Worm (Caenorhabditis elegans): ENCODE data around the gene C45H4.13.

Gene C45H4.13

ce11 chrV:2150876-2151275 lies at the start of gene C45H4.13:
C45H4.13 (minus strand) TSS chrV:2150976.
- TF ChIP-seq klf-2 (GFP tag; conservative IDR thresholded peaks at IDR 0.05) (no peak), tab-1 (GFP tag; IDR thresholded peaks at IDR 0.05) (no peak), ztf-23 (GFP tag; IDR thresholded peaks at IDR 0.05) (no peak), cog-1 (tag; optimal IDR thresholded peaks at IDR 0.05) (no peak), ref-1 (GFP tag; conservative IDR thresholded peaks at IDR 0.05) (no peak), flt-1 (GFP tag; IDR thresholded peaks at IDR 0.05) (no peak), T22C8.4 (GFP tag; IDR thresholded peaks at IDR 0.05) (no peak), ztf-29 (GFP tag; IDR thresholded peaks at IDR 0.05) (no peak), med-1 (GFP tag; optimal IDR thresholded peaks at IDR 0.05; ENCODE audit: insufficient read depth) (no peak)

- TF ChIP-seq ztf-23 (GFP tag; IDR thresholded peaks at IDR 0.05), result no peak
- no peak for TF ChIP-seq tab-1 (GFP tag; IDR thresholded peaks at IDR 0.05)
- no peak for TF ChIP-seq ref-1 (GFP tag; conservative IDR thresholded peaks at IDR 0.05)
- no peak for TF ChIP-seq cog-1 (tag; optimal IDR thresholded peaks at IDR 0.05)
Measured at ce11 chrV:2200402-2200801, 49.6 kb upstream of the C45H4.13 start.

DNA sequence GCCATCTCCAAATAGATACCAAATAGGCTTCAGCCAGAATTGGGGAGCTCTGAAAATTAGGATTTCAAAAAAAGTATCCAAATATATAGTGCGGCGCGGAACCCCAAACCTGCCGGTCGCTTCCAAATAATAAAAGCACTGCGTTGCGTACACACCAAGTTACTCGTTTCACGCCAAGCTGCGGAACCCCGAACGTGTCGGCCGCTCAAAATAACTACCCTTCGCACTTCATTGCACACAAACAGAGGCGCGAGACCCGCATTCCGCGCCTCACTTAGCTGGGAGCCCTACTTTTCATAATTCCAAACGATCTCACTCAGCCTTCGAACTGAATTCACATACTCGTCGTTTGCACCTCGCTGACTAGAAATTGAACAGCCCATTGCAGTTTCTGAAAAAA lies 48.8 kb upstream of the C45H4.13 start:
- TF ChIP-seq ztf-23 (GFP tag; IDR thresholded peaks at IDR 0.05), result no peak
- TF ChIP-seq flt-1 (GFP tag; IDR thresholded peaks at IDR 0.05), result no peak
- TF ChIP-seq klf-2 (GFP tag; conservative IDR thresholded peaks at IDR 0.05), result no peak
- TF ChIP-seq tab-1 (GFP tag; IDR thresholded peaks at IDR 0.05), result no peak
- no peak for TF ChIP-seq ztf-29 (GFP tag; IDR thresholded peaks at IDR 0.05)
- TF ChIP-seq ref-1 (GFP tag; conservative IDR thresholded peaks at IDR 0.05), result no peak
- no peak for TF ChIP-seq med-1 (GFP tag; optimal IDR thresholded peaks at IDR 0.05; ENCODE audit: insufficient read depth)
- TF ChIP-seq T22C8.4 (GFP tag; IDR thresholded peaks at IDR 0.05), result no peak
- TF ChIP-seq cog-1 (tag; optimal IDR thresholded peaks at IDR 0.05), result no peak

ce11 chrV:2192117-2192516 lies 41.3 kb upstream of the C45H4.13 start, which contains the start of gene nhr-13:
nhr-13 (plus strand) TSS chrV:2192485.
- TF ChIP-seq klf-2 (GFP tag; conservative IDR thresholded peaks at IDR 0.05) (no peak), tab-1 (GFP tag; IDR thresholded peaks at IDR 0.05) (no peak), med-1 (GFP tag; optimal IDR thresholded peaks at IDR 0.05; ENCODE audit: insufficient read depth) (no peak), cog-1 (tag; optimal IDR thresholded peaks at IDR 0.05) (no peak), ztf-29 (GFP tag; IDR thresholded peaks at IDR 0.05) (no peak), ref-1 (GFP tag; conservative IDR thresholded peaks at IDR 0.05) (no peak), T22C8.4 (GFP tag; IDR thresholded peaks at IDR 0.05) (no peak), ztf-23 (GFP tag; IDR thresholded peaks at IDR 0.05) (no peak), flt-1 (GFP tag; IDR thresholded peaks at IDR 0.05) (no peak)

DNA sequence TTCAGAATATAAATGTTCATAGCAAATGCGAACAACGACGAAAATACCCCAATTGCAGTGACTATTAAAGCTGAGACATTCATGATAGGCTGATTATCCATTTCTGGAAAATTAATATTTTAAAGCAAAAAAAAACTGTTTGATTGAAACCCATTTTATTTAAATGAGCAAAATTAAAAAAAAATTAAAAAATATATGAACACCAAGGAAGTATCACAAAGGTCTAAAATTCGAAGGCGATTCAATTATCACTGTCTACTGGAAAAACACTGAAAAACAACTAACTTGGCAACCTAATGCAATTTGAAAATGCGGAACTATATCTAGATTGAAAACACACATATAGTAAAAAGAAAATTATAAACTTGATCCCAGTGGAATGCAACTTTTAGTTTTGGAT lies 40.3 kb upstream of the C45H4.13 start, which contains the start of gene srbc-42:
srbc-42 (minus strand) TSS at position 101 of the 400 bp plus-strand sequence.
- TF ChIP-seq med-1 (GFP tag; optimal IDR thresholded peaks at IDR 0.05; ENCODE audit: insufficient read depth) (no peak), ref-1 (GFP tag; conservative IDR thresholded peaks at IDR 0.05) (no peak), tab-1 (GFP tag; IDR thresholded peaks at IDR 0.05) (no peak), ztf-23 (GFP tag; IDR thresholded peaks at IDR 0.05) (no peak), cog-1 (tag; optimal IDR thresholded peaks at IDR 0.05) (no peak), flt-1 (GFP tag; IDR thresholded peaks at IDR 0.05) (no peak), T22C8.4 (GFP tag; IDR thresholded peaks at IDR 0.05) (no peak), klf-2 (GFP tag; conservative IDR thresholded peaks at IDR 0.05) (no peak), ztf-29 (GFP tag; IDR thresholded peaks at IDR 0.05) (no peak)

- TF ChIP-seq cog-1 (tag; optimal IDR thresholded peaks at IDR 0.05) (no peak), ztf-23 (GFP tag; IDR thresholded peaks at IDR 0.05) (no peak), klf-2 (GFP tag; conservative IDR thresholded peaks at IDR 0.05) (no peak), ref-1 (GFP tag; conservative IDR thresholded peaks at IDR 0.05) (no peak), flt-1 (GFP tag; IDR thresholded peaks at IDR 0.05) (no peak), tab-1 (GFP tag; IDR thresholded peaks at IDR 0.05) (no peak), ztf-29 (GFP tag; IDR thresholded peaks at IDR 0.05) (no peak), T22C8.4 (GFP tag; IDR thresholded peaks at IDR 0.05) (no peak), med-1 (GFP tag; optimal IDR thresholded peaks at IDR 0.05; ENCODE audit: insufficient read depth) (no peak)
Measured at ce11 chrV:2190383-2190782, 39.6 kb upstream of the C45H4.13 start.

DNA sequence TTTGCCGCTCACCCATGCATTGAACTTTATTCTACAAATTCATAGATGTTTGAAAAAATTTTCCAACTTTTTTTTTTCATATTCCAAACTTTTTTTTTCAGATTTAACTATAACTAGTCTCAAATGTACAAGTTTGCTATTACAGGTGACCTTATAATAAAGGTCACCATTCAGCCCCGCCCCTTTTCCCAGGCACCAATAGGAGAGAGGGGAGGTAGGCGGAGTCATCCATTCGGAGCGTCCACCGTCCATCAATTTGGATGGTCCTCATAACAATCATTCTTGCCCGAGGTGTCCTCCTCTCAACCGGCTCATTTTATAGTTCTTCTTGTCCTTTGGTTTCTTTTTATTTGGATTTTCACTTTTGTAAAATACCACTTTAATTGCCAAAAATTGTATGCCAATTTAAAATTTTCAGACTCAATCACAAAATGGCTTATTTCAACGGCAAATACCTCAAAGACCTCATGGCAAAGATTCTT lies 37.1 kb upstream of the C45H4.13 start, which contains the start of gene Y5H2B.3:
Y5H2B.3 (plus strand) TSS at position 432 of the 482 bp plus-strand sequence.
- TF ChIP-seq ztf-29 (GFP tag; IDR thresholded peaks at IDR 0.05), result no peak
- TF ChIP-seq ztf-23 (GFP tag; IDR thresholded peaks at IDR 0.05), result no peak
- TF ChIP-seq tab-1 (GFP tag; IDR thresholded peaks at IDR 0.05), result no peak
- no peak for TF ChIP-seq klf-2 (GFP tag; conservative IDR thresholded peaks at IDR 0.05)
- TF ChIP-seq med-1 (GFP tag; optimal IDR thresholded peaks at IDR 0.05; ENCODE audit: insufficient read depth), result no peak
- no peak for TF ChIP-seq T22C8.4 (GFP tag; IDR thresholded peaks at IDR 0.05)
- no peak for TF ChIP-seq flt-1 (GFP tag; IDR thresholded peaks at IDR 0.05)
- TF ChIP-seq ref-1 (GFP tag; conservative IDR thresholded peaks at IDR 0.05), result no peak
- no peak for TF ChIP-seq cog-1 (tag; optimal IDR thresholded peaks at IDR 0.05)

- TF ChIP-seq klf-2 (GFP tag; conservative IDR thresholded peaks at IDR 0.05) (no peak), ztf-23 (GFP tag; IDR thresholded peaks at IDR 0.05) (peak; percentile 98)
Measured at ce11 chrV:2185486-2185885, 34.7 kb upstream of the C45H4.13 start.

DNA sequence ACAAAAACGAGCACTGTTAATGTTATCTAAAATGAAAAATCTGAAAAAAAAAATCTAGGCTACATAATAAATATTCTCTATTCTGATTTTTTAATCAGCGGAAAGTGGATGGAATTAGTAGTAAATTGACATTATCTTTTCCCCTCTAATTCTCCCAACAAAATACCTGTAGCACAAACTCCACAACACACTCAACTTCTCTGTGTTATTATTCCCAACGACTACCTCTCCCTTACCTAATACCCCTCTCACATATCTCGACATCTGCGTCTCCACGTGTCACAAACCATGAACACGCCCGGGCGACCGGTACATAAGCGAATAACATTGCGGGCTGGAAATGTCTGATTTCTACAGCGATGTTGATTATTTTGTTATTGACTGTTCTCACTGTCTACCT lies 32.4 kb upstream of the C45H4.13 start, which contains the start of gene cyp-33C2:
cyp-33C2 (plus strand) TSS at position 327 of the 400 bp plus-strand sequence.
- no peak for TF ChIP-seq tab-1 (GFP tag; IDR thresholded peaks at IDR 0.05)
- TF ChIP-seq klf-2 (GFP tag; conservative IDR thresholded peaks at IDR 0.05), result no peak
- no peak for TF ChIP-seq cog-1 (tag; optimal IDR thresholded peaks at IDR 0.05)
- no peak for TF ChIP-seq ztf-23 (GFP tag; IDR thresholded peaks at IDR 0.05)
- no peak for TF ChIP-seq ref-1 (GFP tag; conservative IDR thresholded peaks at IDR 0.05)
- no peak for TF ChIP-seq T22C8.4 (GFP tag; IDR thresholded peaks at IDR 0.05)
- TF ChIP-seq med-1 (GFP tag; optimal IDR thresholded peaks at IDR 0.05; ENCODE audit: insufficient read depth), result no peak
- TF ChIP-seq flt-1 (GFP tag; IDR thresholded peaks at IDR 0.05), result no peak
- TF ChIP-seq ztf-29 (GFP tag; IDR thresholded peaks at IDR 0.05), result no peak

- TF ChIP-seq tab-1 (GFP tag; IDR thresholded peaks at IDR 0.05) (no peak), ztf-29 (GFP tag; IDR thresholded peaks at IDR 0.05) (no peak), klf-2 (GFP tag; conservative IDR thresholded peaks at IDR 0.05) (no peak), cog-1 (tag; optimal IDR thresholded peaks at IDR 0.05) (no peak), flt-1 (GFP tag; IDR thresholded peaks at IDR 0.05) (no peak), T22C8.4 (GFP tag; IDR thresholded peaks at IDR 0.05) (no peak), ztf-23 (GFP tag; IDR thresholded peaks at IDR 0.05) (no peak), med-1 (GFP tag; optimal IDR thresholded peaks at IDR 0.05; ENCODE audit: insufficient read depth) (no peak), ref-1 (GFP tag; conservative IDR thresholded peaks at IDR 0.05) (no peak)
Measured at ce11 chrV:2181738-2182137, 31.0 kb upstream of the C45H4.13 start, which contains the start of gene srbc-16. srbc-16 (plus strand) TSS chrV:2182038.

Data from whole organism, midembryonic.